Worm (Caenorhabditis elegans) whole organism, young adult: ENCODE results near the gene pnc-2.

ENCODE experiments used
- B0019.2 ChIP-seq: fragments of 200-800 bp; sonication (Bioruptor generic); conservative IDR thresholded peaks from 2 replicates; pipeline ENCODE4 v1.3.6; 2022; ENCODE audit warnings: missing genetic modification reagents, missing genetic modification characterization, missing compliant biosample characterization
- B0035.1 ChIP-seq: sonication (generic microtip); optimal IDR thresholded peaks from 2 replicates; lab custom pipeline; 2016; ENCODE audit warnings: missing genetic modification characterization, mild to moderate bottlenecking, missing compliant biosample characterization, missing genotype, missing genetic modification reagents
- B0261.1 ChIP-seq: sonication (generic microtip); optimal IDR thresholded peaks from 2 replicates; lab custom pipeline; 2016; ENCODE audit warnings: mild to moderate bottlenecking, missing genetic modification characterization, moderate library complexity, missing compliant biosample characterization
- C06A6.2 ChIP-seq: fragments of 200-800 bp; sonication (Bioruptor generic); conservative IDR thresholded peaks from 2 replicates; pipeline ENCODE4 v1.3.6; 2022; ENCODE audit warnings: missing genetic modification characterization, missing compliant biosample characterization
- D2030.7 ChIP-seq: fragments of 200-800 bp; sonication (Bioruptor generic); IDR thresholded peaks from 2 replicates; pipeline ENCODE4 v1.3.6; 2022; ENCODE audit warnings: missing genetic modification reagents, missing genetic modification characterization, missing compliant biosample characterization
- F37B4.10 ChIP-seq: fragments of 200-800 bp; sonication (Bioruptor generic); IDR thresholded peaks from 2 replicates; pipeline ENCODE4 v1.3.6; 2022; ENCODE audit warnings: missing genetic modification characterization, missing compliant biosample characterization
- F49E8.2 ChIP-seq: sonication (generic microtip); optimal IDR thresholded peaks from 3 replicates; lab custom pipeline; 2017; ENCODE audit warnings: missing genetic modification characterization, mild to moderate bottlenecking, missing compliant biosample characterization, antibody characterized with exemption, moderate library complexity; ENCODE audit not compliant: insufficient read depth
- F52B5.7 ChIP-seq: sonication (generic microtip); optimal IDR thresholded peaks from 2 replicates; lab custom pipeline; 2016; ENCODE audit warnings: mild to moderate bottlenecking, missing genetic modification characterization, missing compliant biosample characterization
- F57A8.1 ChIP-seq: fragments of 200-800 bp; sonication (Bioruptor generic); optimal IDR thresholded peaks from 2 replicates; lab custom pipeline; 2018; ENCODE audit warnings: mild to moderate bottlenecking, missing genetic modification characterization, moderate library complexity, missing compliant biosample characterization
- T26A5.8 ChIP-seq: sonication (generic microtip); optimal IDR thresholded peaks from 2 replicates; lab custom pipeline; 2016; ENCODE audit warnings: missing genetic modification characterization, missing compliant biosample characterization
- Y53F4B.3 ChIP-seq: fragments of 200-800 bp; sonication (Bioruptor generic); IDR thresholded peaks from 2 replicates; pipeline ENCODE4 v1.3.6; 2022; ENCODE audit warnings: missing genetic modification reagents, missing genetic modification characterization, missing compliant biosample characterization
- Y53G8AR.9 ChIP-seq: fragments of 200-800 bp; sonication (Bioruptor generic); conservative IDR thresholded peaks from 2 replicates; pipeline ENCODE4 v1.3.6; 2022; ENCODE audit warnings: missing genetic modification reagents, missing genetic modification characterization, missing compliant biosample characterization
- Y56A3A.18 ChIP-seq: fragments of 200-800 bp; sonication (Bioruptor generic); IDR thresholded peaks from 2 replicates; pipeline ENCODE4 v1.3.6; 2022; ENCODE audit warnings: missing genetic modification reagents, missing genetic modification characterization, missing compliant biosample characterization
- Y67H2A.10 ChIP-seq: fragments of 200-800 bp; sonication (Bioruptor generic); conservative IDR thresholded peaks from 2 replicates; pipeline ENCODE4 v1.3.6; 2022; ENCODE audit warnings: missing genetic modification reagents, missing genetic modification characterization, missing compliant biosample characterization
- akir-1 ChIP-seq: fragments of 200-800 bp; sonication (Bioruptor generic); optimal IDR thresholded peaks from 2 replicates; lab custom pipeline; 2018; ENCODE audit warnings: mild to moderate bottlenecking, missing genetic modification characterization, moderate library complexity, missing compliant biosample characterization
- ama-1 ChIP-seq, 3 experiments: fragments of 150-350 bp in 1 of 3; sonication (generic microtip) in 2 of 3; optimal IDR thresholded peaks; 2 replicates each; lab custom pipeline; 2014 to 2018; ENCODE audit warnings: missing biosample characterization in 2 of 3, missing genetic modification characterization in 2 of 3, missing genetic modification reagents in 2 of 3
- atf-7 ChIP-seq: sonication (generic microtip); optimal IDR thresholded peaks from 2 replicates; lab custom pipeline; 2017; ENCODE audit warnings: mild to moderate bottlenecking, missing genetic modification characterization, missing compliant biosample characterization
- athp-1 ChIP-seq: sonication (generic microtip); optimal IDR thresholded peaks from 2 replicates; lab custom pipeline; 2017; ENCODE audit warnings: mild to moderate bottlenecking, missing genetic modification characterization, missing compliant biosample characterization
- attf-5 ChIP-seq: fragments of 200-800 bp; sonication (Bioruptor generic); optimal IDR thresholded peaks from 2 replicates; lab custom pipeline; 2018; ENCODE audit warnings: mild to moderate bottlenecking, missing genetic modification characterization, missing compliant biosample characterization
- attf-6 ChIP-seq: fragments of 200-800 bp; sonication (Bioruptor generic); IDR thresholded peaks from 2 replicates; pipeline ENCODE4 v1.3.6; 2022; ENCODE audit warnings: missing genetic modification reagents, missing genetic modification characterization, missing compliant biosample characterization
- bed-2 ChIP-seq: fragments of 200-800 bp; sonication (Bioruptor generic); IDR thresholded peaks from 2 replicates; pipeline ENCODE4 v1.3.6; 2022; ENCODE audit warnings: missing genetic modification reagents, missing genetic modification characterization, missing compliant biosample characterization
- ccch-3 ChIP-seq: fragments of 200-800 bp; sonication (Bioruptor generic); optimal IDR thresholded peaks from 2 replicates; lab custom pipeline; 2018; ENCODE audit warnings: mild to moderate bottlenecking, missing genetic modification characterization, missing compliant biosample characterization
- cebp-1 ChIP-seq, 2 experiments: fragments of 200-800 bp in 1 of 2; sonication (Bioruptor generic) in 1 of 2; sonication (generic microtip) in 1 of 2; IDR thresholded peaks in 1 of 2; optimal IDR thresholded peaks in 1 of 2; 2 replicates each; pipeline versions ENCODE4 v1.3.6 to Lab custom; 2017 to 2022; ENCODE audit warnings: missing compliant biosample characterization in 2 of 2, missing genetic modification characterization in 2 of 2, mild to moderate bottlenecking in 1 of 2, missing genetic modification reagents in 1 of 2, moderate library complexity in 1 of 2
- ceh-40 ChIP-seq: fragments of 200-800 bp; sonication (Bioruptor generic); IDR thresholded peaks from 2 replicates; pipeline ENCODE4 v1.3.6; 2022; ENCODE audit warnings: missing genetic modification characterization, missing compliant biosample characterization
- ceh-58 ChIP-seq: fragments of 200-800 bp; sonication (Bioruptor generic); IDR thresholded peaks from 2 replicates; pipeline ENCODE4 v1.3.6; 2022; ENCODE audit warnings: missing genetic modification characterization, missing compliant biosample characterization
- ceh-79 ChIP-seq: sonication (generic microtip); optimal IDR thresholded peaks from 2 replicates; lab custom pipeline; 2017; ENCODE audit warnings: mild to moderate bottlenecking, missing genetic modification characterization, missing compliant biosample characterization
- dox-1 ChIP-seq: fragments of 200-800 bp; sonication (Bioruptor generic); IDR thresholded peaks from 2 replicates; pipeline ENCODE4 v1.3.6; 2022; ENCODE audit warnings: missing genetic modification reagents, missing genetic modification characterization, missing compliant biosample characterization
- dpff-1 ChIP-seq: sonication (generic microtip); optimal IDR thresholded peaks from 2 replicates; lab custom pipeline; 2017; ENCODE audit warnings: mild to moderate bottlenecking, missing genetic modification characterization, missing compliant biosample characterization
- gei-17 ChIP-seq: fragments of 200-800 bp; sonication (Bioruptor generic); optimal IDR thresholded peaks from 2 replicates; lab custom pipeline; 2018; ENCODE audit warnings: mild to moderate bottlenecking, missing genetic modification characterization, missing compliant biosample characterization
- hmg-20 ChIP-seq: fragments of 200-800 bp; sonication (Bioruptor generic); IDR thresholded peaks from 2 replicates; pipeline ENCODE4 v1.3.6; 2022; ENCODE audit warnings: missing genetic modification reagents, missing genetic modification characterization, missing compliant biosample characterization
- let-607 ChIP-seq, 2 experiments: fragments of 200-800 bp in 1 of 2; sonication (Bioruptor generic) in 1 of 2; sonication (generic microtip) in 1 of 2; optimal IDR thresholded peaks; 2 replicates each; lab custom pipeline; 2016 to 2018; ENCODE audit warnings: mild to moderate bottlenecking in 2 of 2, missing compliant biosample characterization in 2 of 2, missing genetic modification characterization in 2 of 2, moderate library complexity in 2 of 2, missing genotype in 1 of 2
- lin-35 ChIP-seq, 3 experiments: fragments of 150-350 bp in 2 of 3; sonication (generic microtip) in 1 of 3; optimal IDR thresholded peaks; 2 replicates each; lab custom pipeline; 2014 to 2018; ENCODE audit warnings: missing biosample characterization in 3 of 3, missing genetic modification characterization in 3 of 3, missing genetic modification reagents in 3 of 3
- lin-40 ChIP-seq: sonication (generic microtip); optimal IDR thresholded peaks from 2 replicates; lab custom pipeline; 2016; ENCODE audit warnings: missing genetic modification characterization, mild to moderate bottlenecking, missing compliant biosample characterization, missing genotype, missing genetic modification reagents
- lin-54 ChIP-seq: fragments of 200-800 bp; sonication (Bioruptor generic); optimal IDR thresholded peaks from 2 replicates; lab custom pipeline; 2018; ENCODE audit warnings: mild to moderate bottlenecking, missing genetic modification characterization, missing compliant biosample characterization
- nhr-80 ChIP-seq: sonication (generic microtip); optimal IDR thresholded peaks from 2 replicates; lab custom pipeline; 2016; ENCODE audit warnings: missing genetic modification characterization, missing compliant biosample characterization
- sea-2 ChIP-seq: fragments of 200-800 bp; sonication (Bioruptor generic); IDR thresholded peaks from 2 replicates; pipeline ENCODE4 v1.3.6; 2022; ENCODE audit warnings: missing genetic modification characterization, missing compliant biosample characterization
- snpc-1.1 ChIP-seq: sonication (generic microtip); optimal IDR thresholded peaks from 2 replicates; lab custom pipeline; 2017; ENCODE audit warnings: missing genetic modification characterization, mild to moderate bottlenecking, missing compliant biosample characterization, antibody characterized with exemption, moderate library complexity, missing genotype, missing genetic modification reagents; ENCODE audit not compliant: insufficient read depth
- tbp1 ChIP-seq: fragments of 200-800 bp; sonication (Bioruptor generic); optimal IDR thresholded peaks from 2 replicates; lab custom pipeline; 2018; ENCODE audit warnings: mild to moderate bottlenecking, missing genetic modification characterization, missing compliant biosample characterization
- xnd-1 ChIP-seq: sonication (generic microtip); optimal IDR thresholded peaks from 2 replicates; lab custom pipeline; 2016; ENCODE audit warnings: missing genotype, missing genetic modification reagents, missing genetic modification characterization, missing compliant biosample characterization
- zim-3 ChIP-seq: sonication (generic microtip); optimal IDR thresholded peaks from 2 replicates; lab custom pipeline; 2017; ENCODE audit warnings: mild to moderate bottlenecking, missing genetic modification characterization, moderate library complexity, missing compliant biosample characterization
- ztf-18 ChIP-seq: sonication (generic microtip); optimal IDR thresholded peaks from 2 replicates; lab custom pipeline; 2016; ENCODE audit warnings: missing genotype, mild to moderate bottlenecking, missing genetic modification characterization, missing compliant biosample characterization
- ztf-25 ChIP-seq: fragments of 200-800 bp; sonication (Bioruptor generic); IDR thresholded peaks from 2 replicates; pipeline ENCODE4 v1.3.6; 2022; ENCODE audit warnings: missing genetic modification reagents, missing genetic modification characterization, missing compliant biosample characterization
- ztf-6 ChIP-seq: fragments of 200-800 bp; sonication (Bioruptor generic); IDR thresholded peaks from 2 replicates; pipeline ENCODE4 v1.3.6; 2022; ENCODE audit warnings: missing genetic modification reagents, missing genetic modification characterization, missing compliant biosample characterization

pnc-2 gene

ce11 chrIV:14888889-14889664 lies 20.4 kb downstream of the pnc-2 start (continued):
- TF ChIP-seq ztf-25 (GFP tag; lab: Robert Waterston, UW) (0 out of 2 replicates have a peak, but pooled peaks have one; percentile 50), let-607 (tag; optimal IDR thresholded peaks at IDR 0.05; lab: Kevin White, UChicago) (no peak), zim-3 (tag; lab: Kevin White, UChicago) (no peak), athp-1 (tag; lab: Kevin White, UChicago) (no peak), snpc-1.1 (peak; percentile 49), C06A6.2 (GFP tag; lab: Robert Waterston, UW) (no peak), B0035.1 (tag; lab: Kevin White, UChicago) (no peak), gei-17 (GFP tag; lab: Kevin White, UChicago) (no peak), ceh-79 (tag; lab: Kevin White, UChicago) (peak; percentile 13), dpff-1 (no peak), attf-5 (peak; percentile 26), ztf-6 (GFP tag; lab: Robert Waterston, UW) (no peak), attf-6 (GFP tag; lab: Robert Waterston, UW) (peak; percentile 97), bed-2 (GFP tag; lab: Robert Waterston, UW) (no peak), atf-7 (tag; lab: Kevin White, UChicago) (no peak), T26A5.8 (no peak), Y67H2A.10 (no peak), ceh-40 (GFP tag; lab: Robert Waterston, UW) (no peak)
- TF ChIP-seq, all 124 proteins: peak for 32

- TF ChIP-seq hmg-20 (GFP tag; lab: Robert Waterston, UW) (no peak), B0261.1 (tag; lab: Kevin White, UChicago) (no peak), nhr-80 (tag; lab: Kevin White, UChicago) (peak; percentile 69)
- TF ChIP-seq, all 124 proteins: peak for 1
These were observed 23.9 kb downstream of the pnc-2 start for ce11 chrIV:14885584-14885983.

ce11 chrIV:14883812-14884211 lies 25.7 kb downstream of the pnc-2 start:
- TF ChIP-seq lin-54 (peak; percentile 10), F37B4.10 (GFP tag; lab: Robert Waterston, UW) (no peak), ama-1 (optimal IDR thresholded peaks at IDR 0.05; lab: Kevin White, UChicago) (no peak), ama-1 (GFP tag; optimal IDR thresholded peaks at IDR 0.05; lab: Kevin White, UChicago) (no peak), lin-40 (tag; lab: Kevin White, UChicago) (peak; percentile 10), Y53G8AR.9 (no peak), hmg-20 (GFP tag; lab: Robert Waterston, UW) (no peak), D2030.7 (GFP tag; lab: Robert Waterston, UW) (no peak), ceh-58 (GFP tag; lab: Robert Waterston, UW) (no peak), Y56A3A.18 (GFP tag; lab: Robert Waterston, UW) (no peak), dox-1 (GFP tag; lab: Robert Waterston, UW) (no peak), xnd-1 (tag; lab: Kevin White, UChicago) (no peak), snpc-1.1 (no peak), tbp1 (peak; percentile 41), F49E8.2 (no peak), ccch-3 (no peak), F52B5.7 (tag; lab: Kevin White, UChicago) (no peak), lin-35 (GFP tag; optimal IDR thresholded peaks at IDR 0.05; lab: Kevin White, UChicago) (no peak), dpff-1 (no peak), F57A8.1 (GFP tag; lab: Kevin White, UChicago) (no peak), sea-2 (GFP tag; lab: Robert Waterston, UW) (no peak), nhr-80 (tag; lab: Kevin White, UChicago) (peak; percentile 98), ztf-18 (no peak), B0019.2 (GFP tag; lab: Robert Waterston, UW) (no peak), ztf-6 (GFP tag; lab: Robert Waterston, UW) (no peak), Y53F4B.3 (GFP tag; lab: Robert Waterston, UW) (no peak), cebp-1 (GFP tag; IDR thresholded peaks at IDR 0.05; lab: Robert Waterston, UW) (no peak), cebp-1 (tag; optimal IDR thresholded peaks at IDR 0.05; lab: Kevin White, UChicago) (peak; percentile 39), akir-1 (GFP tag; lab: Kevin White, UChicago) (no peak)
